Worm (Caenorhabditis elegans) whole organism, late embryonic: ENCODE measurements around the gene Y58A7A.4.

Source experiments
- ceh-48 ChIP-seq: sonication (generic microtip); optimal IDR thresholded peaks from 2 replicates; lab custom pipeline; 2016; ENCODE audit warnings: missing genetic modification characterization, inconsistent platforms, missing compliant biosample characterization
- fkh-10 ChIP-seq: fragments of 150-350 bp; optimal IDR thresholded peaks from 2 replicates; lab custom pipeline; 2014; ENCODE audit warnings: missing biosample characterization, missing genetic modification reagents, missing genetic modification characterization
- gmeb-2 ChIP-seq: sonication (generic microtip); optimal IDR thresholded peaks from 2 replicates; lab custom pipeline; 2016; ENCODE audit warnings: missing genetic modification characterization, inconsistent platforms, missing compliant biosample characterization
- hlh-13 ChIP-seq: fragments of 200-800 bp; sonication (Bioruptor generic); optimal IDR thresholded peaks from 2 replicates; lab custom pipeline; 2018; ENCODE audit warnings: mild to moderate bottlenecking, missing genetic modification characterization, missing compliant biosample characterization
- hlh-30 ChIP-seq: sonication (generic microtip); optimal IDR thresholded peaks from 2 replicates; lab custom pipeline; 2017; ENCODE audit warnings: antibody characterized with exemption, missing genetic modification characterization, missing compliant biosample characterization; ENCODE audit not compliant: insufficient read depth
- nhr-11 ChIP-seq: fragments of 150-350 bp; optimal IDR thresholded peaks from 2 replicates; lab custom pipeline; 2014; ENCODE audit warnings: missing biosample characterization, missing genetic modification characterization
- tbx-2 ChIP-seq: sonication (generic microtip); optimal IDR thresholded peaks from 2 replicates; lab custom pipeline; 2016; ENCODE audit warnings: missing genetic modification characterization, missing compliant biosample characterization
- ttx-3 ChIP-seq: sonication (generic microtip); optimal IDR thresholded peaks from 2 replicates; lab custom pipeline; 2016; ENCODE audit warnings: missing genetic modification reagents, missing genetic modification characterization, missing compliant biosample characterization
- unc-55 ChIP-seq: sonication (generic microtip); optimal IDR thresholded peaks from 2 replicates; lab custom pipeline; 2017; ENCODE audit warnings: missing biosample characterization, missing genetic modification reagents, missing genetic modification characterization

- no peak for TF ChIP-seq ttx-3
- no peak for TF ChIP-seq hlh-30 (tag; lab: Kevin White, UChicago)
- TF ChIP-seq nhr-11 (tag; lab: Kevin White, UChicago), result no peak
- TF ChIP-seq gmeb-2, result no peak
- TF ChIP-seq fkh-10, result no peak
- TF ChIP-seq unc-55 (GFP tag; lab: Kevin White, UChicago), result no peak
- no peak for TF ChIP-seq hlh-13
- TF ChIP-seq ceh-48 (tag; lab: Kevin White, UChicago), result no peak
- TF ChIP-seq tbx-2 (tag; lab: Kevin White, UChicago), result no peak
Observed at ce11 chrV:5053335-5053734, 31.5 kb downstream of the Y58A7A.4 start, which contains the start of gene cwp-4.
